Fruit fly (Drosophila melanogaster): ENCODE measurements around the gene CG31869.

The CG31869 gene

dm6 chr2L:10850320-10850990, 49.5 kb upstream of the CG31869 start, which contains the start of gene porin:
Gene porin (minus strand): TSS chr2L:10850848.
- TF ChIP-seq CG12744 (GFP tag; optimal IDR thresholded peaks at IDR 0.05) (no peak), wor (GFP tag; IDR thresholded peaks at IDR 0.05) (no peak), inv (GFP tag; IDR thresholded peaks at IDR 0.05; ENCODE audit: partially characterized antibody) (0 out of 2 replicates have a peak, but pooled peaks have one; percentile 11), mld (GFP tag; IDR thresholded peaks at IDR 0.05; ENCODE audit: partially characterized antibody) (no peak; the same call in 2 of the 3 replicates), sisA (GFP tag; IDR thresholded peaks at IDR 0.05) (no peak), CG11504 (tag; optimal IDR thresholded peaks at IDR 0.05) (peak; percentile 38), fd3F (GFP tag; optimal IDR thresholded peaks at IDR 0.05) (no peak), Meics (GFP tag; optimal IDR thresholded peaks at IDR 0.05) (peak; percentile 15), CG15479 (GFP tag; optimal IDR thresholded peaks at IDR 0.05) (peak; percentile 70), br (optimal IDR thresholded peaks at IDR 0.05) (no peak), sima (GFP tag; optimal IDR thresholded peaks at IDR 0.05) (no peak), Tbp (GFP tag; optimal IDR thresholded peaks at IDR 0.05) (no peak), Lim3 (GFP tag; IDR thresholded peaks at IDR 0.05) (no peak), CG7786 (GFP tag; optimal IDR thresholded peaks at IDR 0.05) (no peak), ewg (GFP tag; optimal IDR thresholded peaks at IDR 0.05) (peak; percentile 74), CG12391 (tag; optimal IDR thresholded peaks at IDR 0.05) (peak; percentile 34), HmgZ (tag; optimal IDR thresholded peaks at IDR 0.05) (peak; percentile 17), slou (GFP tag; optimal IDR thresholded peaks at IDR 0.05) (no peak), CG8290 (GFP tag; optimal IDR thresholded peaks at IDR 0.05) (no peak), CG8290 (tag; optimal IDR thresholded peaks at IDR 0.05) (peak in 1 of 2 experiments; percentile 37), ERR (GFP tag; optimal IDR thresholded peaks at IDR 0.05) (no peak), E2f1 (GFP tag; IDR thresholded peaks at IDR 0.05) (no peak), bab2 (GFP tag; optimal IDR thresholded peaks at IDR 0.05) (no peak), CG13296 (GFP tag; optimal IDR thresholded peaks at IDR 0.05) (peak; percentile 33), CG17186 (GFP tag; optimal IDR thresholded peaks at IDR 0.05) (peak; percentile 16), Stat92E (GFP tag; optimal IDR thresholded peaks at IDR 0.05) (peak in 1 of 3 experiments; percentile 69), CG7745 (tag; optimal IDR thresholded peaks at IDR 0.05) (peak; percentile 21), knrl (GFP tag; IDR thresholded peaks at IDR 0.05; ENCODE audit: partially characterized antibody) (peak; percentile 12; the same call in 1 of the 3 replicates), scrt (GFP tag; optimal IDR thresholded peaks at IDR 0.05) (peak; percentile 5), Oli (tag; optimal IDR thresholded peaks at IDR 0.05) (no peak), B-H1 (GFP tag; IDR thresholded peaks at IDR 0.05) (no peak; the same call in 2 of the 3 replicates), CG6854 (GFP tag; optimal IDR thresholded peaks at IDR 0.05) (peak; percentile 10), amos (GFP tag; IDR thresholded peaks at IDR 0.05; ENCODE audit: partially characterized antibody) (peak; percentile 29; the same call in 1 of the 2 replicates), slp2 (GFP tag; optimal IDR thresholded peaks at IDR 0.05) (no peak), CG7372 (GFP tag; IDR thresholded peaks at IDR 0.05) (no peak), CG15011 (GFP tag; optimal IDR thresholded peaks at IDR 0.05) (no peak), Adf1 (GFP tag; IDR thresholded peaks at IDR 0.05) (0 out of 2 replicates have a peak, but pooled peaks have one; percentile 17), CG4328 (GFP tag; optimal IDR thresholded peaks at IDR 0.05) (no peak), CG2116 (GFP tag; optimal IDR thresholded peaks at IDR 0.05) (peak; percentile 59), sug (tag; optimal IDR thresholded peaks at IDR 0.05) (peak; percentile 24), NFAT (GFP tag; IDR thresholded peaks at IDR 0.05) (no peak), Hr39 (optimal IDR thresholded peaks at IDR 0.05) (no peak), sob (GFP tag; IDR thresholded peaks at IDR 0.05) (peak; percentile 23; the same call in 1 of the 2 replicates), Sry-δ (GFP tag; optimal IDR thresholded peaks at IDR 0.05) (peak; percentile 50), CG10267 (tag; optimal IDR thresholded peaks at IDR 0.05) (peak; percentile 64), pzg (GFP tag; optimal IDR thresholded peaks at IDR 0.05) (peak; percentile 96), gsb-n (tag; optimal IDR thresholded peaks at IDR 0.05) (peak; percentile 1), CG34376 (GFP tag; optimal IDR thresholded peaks at IDR 0.05) (peak; percentile 65), Med (GFP tag) (peak; percentile 86)
